Fruit fly (Drosophila melanogaster) whole organism, prepupa: ENCODE results near the gene CG15506.

Source experiments
- Blimp-1 ChIP-seq: fragments of 200-800 bp; sonication (Bioruptor generic); optimal IDR thresholded peaks from 3 replicates; lab custom pipeline; 2017; ENCODE audit warnings: missing biosample characterization, missing genetic modification characterization, mild to moderate bottlenecking, moderate library complexity, missing genetic modification reagents
- CG10669 ChIP-seq: fragments of 200-800 bp; sonication (Bioruptor generic); optimal IDR thresholded peaks from 3 replicates; lab custom pipeline; 2018; ENCODE audit warnings: missing biosample characterization, mild to moderate bottlenecking, missing genetic modification characterization, moderate library complexity
- CG11294 ChIP-seq: fragments of 200-800 bp; sonication (Bioruptor generic); IDR thresholded peaks from 2 replicates; pipeline ENCODE4 v1.3.6; 2022; ENCODE audit warnings: missing biosample characterization, missing genetic modification characterization
- CG11762 ChIP-seq: fragments of 200-800 bp; sonication (Bioruptor generic); optimal IDR thresholded peaks from 3 replicates; lab custom pipeline; 2016; ENCODE audit warnings: missing biosample characterization, missing genetic modification characterization; ENCODE audit not compliant: insufficient read depth
- CG11902 ChIP-seq: fragments of 200-800 bp; sonication (Bioruptor generic); optimal IDR thresholded peaks from 3 replicates; lab custom pipeline; 2016; ENCODE audit warnings: missing biosample characterization, missing genetic modification characterization
- CG15336 ChIP-seq: fragments of 200-800 bp; sonication (Bioruptor generic); IDR thresholded peaks from 2 replicates; pipeline ENCODE4 v1.3.6; 2022; ENCODE audit warnings: missing biosample characterization, missing genetic modification characterization
- CG1621 ChIP-seq: fragments of 200-800 bp; sonication (Bioruptor generic); optimal IDR thresholded peaks from 3 replicates; lab custom pipeline; 2018; ENCODE audit warnings: missing biosample characterization, mild to moderate bottlenecking, missing genetic modification characterization
- CG16779 ChIP-seq: fragments of 200-800 bp; sonication (Bioruptor generic); optimal IDR thresholded peaks from 3 replicates; lab custom pipeline; 2017; ENCODE audit warnings: missing biosample characterization, mild to moderate bottlenecking, missing genetic modification characterization
- CG3032 ChIP-seq: fragments of 200-800 bp; optimal IDR thresholded peaks from 2 replicates; lab custom pipeline; 2019; ENCODE audit warnings: missing biosample characterization, mild to moderate bottlenecking, missing genetic modification characterization, moderate library complexity
- CG31627 ChIP-seq: fragments of 200-800 bp; sonication (Bioruptor generic); optimal IDR thresholded peaks from 3 replicates; lab custom pipeline; 2016; ENCODE audit warnings: missing biosample characterization, missing genetic modification characterization
- CG32006 ChIP-seq: fragments of 200-800 bp; sonication (Bioruptor generic); optimal IDR thresholded peaks from 3 replicates; lab custom pipeline; 2017; ENCODE audit warnings: missing biosample characterization, mild to moderate bottlenecking, missing genetic modification characterization
- CG34406 ChIP-seq: fragments of 200-800 bp; sonication (Bioruptor generic); optimal IDR thresholded peaks from 3 replicates; lab custom pipeline; 2016; ENCODE audit warnings: missing biosample characterization, missing genetic modification characterization
- CG3919 ChIP-seq: fragments of 200-800 bp; sonication (Bioruptor generic); optimal IDR thresholded peaks from 3 replicates; lab custom pipeline; 2016; ENCODE audit warnings: missing biosample characterization, missing genetic modification characterization
- CG6163 ChIP-seq: fragments of 200-800 bp; sonication (Bioruptor generic); IDR thresholded peaks from 3 replicates; pipeline ENCODE4 v1.3.6; 2022; ENCODE audit warnings: missing biosample characterization, missing genetic modification characterization
- CG6276 ChIP-seq: fragments of 200-800 bp; sonication (Bioruptor generic); optimal IDR thresholded peaks from 2 replicates; lab custom pipeline; 2017; ENCODE audit warnings: missing biosample characterization, mild to moderate bottlenecking, missing genetic modification characterization
- CG6792 ChIP-seq: fragments of 200-800 bp; sonication (Bioruptor generic); optimal IDR thresholded peaks from 3 replicates; lab custom pipeline; 2016; ENCODE audit warnings: missing biosample characterization, missing genetic modification characterization
- CG6808 ChIP-seq: fragments of 200-800 bp; sonication (Bioruptor generic); optimal IDR thresholded peaks from 3 replicates; lab custom pipeline; 2017; ENCODE audit warnings: missing biosample characterization, missing genetic modification characterization, mild to moderate bottlenecking, moderate library complexity, missing genetic modification reagents
- CG6854 ChIP-seq: fragments of 200-800 bp; sonication (Bioruptor generic); optimal IDR thresholded peaks from 2 replicates; lab custom pipeline; 2017; ENCODE audit warnings: missing biosample characterization, mild to moderate bottlenecking, missing genetic modification characterization
- CG7368 ChIP-seq: fragments of 200-800 bp; sonication (Bioruptor generic); optimal IDR thresholded peaks from 3 replicates; lab custom pipeline; 2016; ENCODE audit warnings: missing biosample characterization, missing genetic modification characterization
- CG8119 ChIP-seq: fragments of 200-800 bp; sonication (Bioruptor generic); IDR thresholded peaks from 3 replicates; pipeline ENCODE4 v1.3.6; 2022; ENCODE audit warnings: missing biosample characterization, missing genetic modification characterization
- CG8319 ChIP-seq: fragments of 200-800 bp; sonication (Bioruptor generic); optimal IDR thresholded peaks from 3 replicates; lab custom pipeline; 2016; ENCODE audit warnings: missing biosample characterization, missing genetic modification characterization
- CG8632 ChIP-seq: fragments of 200-800 bp; sonication (Bioruptor generic); optimal IDR thresholded peaks from 3 replicates; lab custom pipeline; 2016; ENCODE audit warnings: missing biosample characterization, missing genetic modification characterization
- Eip78C ChIP-seq: fragments of 200-800 bp; sonication (Bioruptor generic); peaks from one replicate; lab custom pipeline; 2016; ENCODE audit warnings: missing biosample characterization, missing genetic modification characterization
- Eip93F ChIP-seq: fragments of 200-800 bp; sonication (Bioruptor generic); optimal IDR thresholded peaks from 2 replicates; lab custom pipeline; 2016; ENCODE audit warnings: missing biosample characterization, mild to moderate bottlenecking, missing genetic modification characterization
- Ets21C ChIP-seq: fragments of 200-800 bp; sonication (Bioruptor generic); optimal IDR thresholded peaks from 3 replicates; lab custom pipeline; 2016; ENCODE audit warnings: missing biosample characterization, missing genetic modification characterization
- Ets96B ChIP-seq: fragments of 200-800 bp; optimal IDR thresholded peaks from 2 replicates; lab custom pipeline; 2019; ENCODE audit warnings: missing biosample characterization, mild to moderate bottlenecking, missing genetic modification characterization, moderate library complexity
- Gug ChIP-seq: fragments of 200-800 bp; sonication (Bioruptor generic); IDR thresholded peaks from 2 replicates; pipeline ENCODE4 v1.3.6; 2022; ENCODE audit warnings: missing biosample characterization, missing genetic modification characterization
- Hr38 ChIP-seq: sonication (Bioruptor generic); optimal IDR thresholded peaks from 2 replicates; lab custom pipeline; 2016; ENCODE audit warnings: missing biosample characterization, missing genetic modification characterization
- Hr39 ChIP-seq: fragments of 200-800 bp; sonication (Bioruptor generic); optimal IDR thresholded peaks from 2 replicates; lab custom pipeline; 2016; ENCODE audit warnings: missing biosample characterization, missing genetic modification characterization
- Hr4 ChIP-seq: fragments of 200-800 bp; sonication (Bioruptor generic); optimal IDR thresholded peaks from 3 replicates; lab custom pipeline; 2016; ENCODE audit warnings: missing biosample characterization, missing genetic modification characterization
- Lpt ChIP-seq: fragments of 200-800 bp; sonication (Bioruptor generic); optimal IDR thresholded peaks from 3 replicates; lab custom pipeline; 2016; ENCODE audit warnings: missing biosample characterization, missing genetic modification characterization
- Met ChIP-seq: fragments of 200-800 bp; sonication (Bioruptor generic); optimal IDR thresholded peaks from 3 replicates; lab custom pipeline; 2016; ENCODE audit warnings: missing biosample characterization, missing genetic modification characterization
- OdsH ChIP-seq: fragments of 200-800 bp; sonication (Bioruptor generic); optimal IDR thresholded peaks from 3 replicates; lab custom pipeline; 2016; ENCODE audit warnings: missing biosample characterization, missing genetic modification characterization
- Smox ChIP-seq: fragments of 200-800 bp; sonication (Bioruptor generic); optimal IDR thresholded peaks from 3 replicates; lab custom pipeline; 2016; ENCODE audit warnings: missing biosample characterization, missing genetic modification characterization
- Sox102F ChIP-seq: fragments of 200-800 bp; sonication (Bioruptor generic); optimal IDR thresholded peaks from 2 replicates; lab custom pipeline; 2016; ENCODE audit warnings: missing biosample characterization, mild to moderate bottlenecking, missing genetic modification characterization
- Sox14 ChIP-seq: fragments of 200-800 bp; sonication (Bioruptor generic); optimal IDR thresholded peaks from 3 replicates; lab custom pipeline; 2016; ENCODE audit warnings: missing biosample characterization, missing genetic modification characterization
- Sox15 ChIP-seq: fragments of 200-800 bp; sonication (Bioruptor generic); optimal IDR thresholded peaks from 3 replicates; lab custom pipeline; 2016; ENCODE audit warnings: missing biosample characterization, missing genetic modification characterization
- achi ChIP-seq: fragments of 200-800 bp; sonication (Bioruptor generic); optimal IDR thresholded peaks from 3 replicates; lab custom pipeline; 2016; ENCODE audit warnings: missing biosample characterization, missing genetic modification characterization
- acj6 ChIP-seq: fragments of 200-800 bp; sonication (Bioruptor generic); optimal IDR thresholded peaks from 3 replicates; lab custom pipeline; 2016; ENCODE audit warnings: missing biosample characterization, missing genetic modification characterization
- cyc ChIP-seq: fragments of 200-800 bp; sonication (Bioruptor generic); optimal IDR thresholded peaks from 3 replicates; lab custom pipeline; 2016; ENCODE audit warnings: missing biosample characterization, missing genetic modification characterization
- dsx ChIP-seq: fragments of 200-800 bp; optimal IDR thresholded peaks from 3 replicates; lab custom pipeline; 2019; ENCODE audit warnings: missing biosample characterization, mild to moderate bottlenecking, missing genetic modification characterization, moderate library complexity; ENCODE audit not compliant: poor library complexity, severe bottlenecking
- eg ChIP-seq: fragments of 200-800 bp; sonication (Bioruptor generic); IDR thresholded peaks from 3 replicates; pipeline ENCODE4 v1.3.6; 2022; ENCODE audit warnings: missing biosample characterization, missing genetic modification characterization
- esn ChIP-seq: fragments of 200-800 bp; sonication (Bioruptor generic); optimal IDR thresholded peaks from 2 replicates; lab custom pipeline; 2016; ENCODE audit warnings: missing biosample characterization, mild to moderate bottlenecking, missing genetic modification characterization, moderate library complexity
- fd85E ChIP-seq: fragments of 200-800 bp; sonication (Bioruptor generic); optimal IDR thresholded peaks from 3 replicates; lab custom pipeline; 2016; ENCODE audit warnings: missing biosample characterization, missing genetic modification characterization
- lz ChIP-seq: fragments of 200-800 bp; sonication (Bioruptor generic); optimal IDR thresholded peaks from 3 replicates; lab custom pipeline; 2016; ENCODE audit warnings: missing biosample characterization, missing genetic modification characterization
- net ChIP-seq: fragments of 200-800 bp; sonication (Bioruptor generic); optimal IDR thresholded peaks from 3 replicates; lab custom pipeline; 2016; ENCODE audit warnings: missing biosample characterization, missing genetic modification characterization
- pdm3 ChIP-seq: fragments of 200-800 bp; sonication (Bioruptor generic); optimal IDR thresholded peaks from 3 replicates; lab custom pipeline; 2016; ENCODE audit warnings: missing biosample characterization, missing genetic modification characterization
- salr ChIP-seq, 2 experiments: fragments of 200-800 bp; sonication (Bioruptor generic); optimal IDR thresholded peaks; 3 replicates each; lab custom pipeline; 2016 to 2018; ENCODE audit warnings: missing biosample characterization in 2 of 2, missing genetic modification characterization in 2 of 2, mild to moderate bottlenecking in 1 of 2
- spab ChIP-seq: fragments of 200-800 bp; sonication (Bioruptor generic); optimal IDR thresholded peaks from 2 replicates; lab custom pipeline; 2017; ENCODE audit warnings: missing biosample characterization, mild to moderate bottlenecking, missing genetic modification characterization, missing genetic modification reagents
- svp ChIP-seq: fragments of 200-800 bp; sonication (Bioruptor generic); peaks from one replicate; lab custom pipeline; 2016; ENCODE audit warnings: missing biosample characterization, missing genetic modification characterization
- topi ChIP-seq: fragments of 200-800 bp; sonication (Bioruptor generic); optimal IDR thresholded peaks from 3 replicates; lab custom pipeline; 2016; ENCODE audit warnings: missing biosample characterization, missing genetic modification characterization
- vri ChIP-seq: fragments of 200-800 bp; sonication (Bioruptor generic); optimal IDR thresholded peaks from 3 replicates; lab custom pipeline; 2016; ENCODE audit warnings: missing biosample characterization, mild to moderate bottlenecking, missing genetic modification characterization

Gene CG15506

DNA sequence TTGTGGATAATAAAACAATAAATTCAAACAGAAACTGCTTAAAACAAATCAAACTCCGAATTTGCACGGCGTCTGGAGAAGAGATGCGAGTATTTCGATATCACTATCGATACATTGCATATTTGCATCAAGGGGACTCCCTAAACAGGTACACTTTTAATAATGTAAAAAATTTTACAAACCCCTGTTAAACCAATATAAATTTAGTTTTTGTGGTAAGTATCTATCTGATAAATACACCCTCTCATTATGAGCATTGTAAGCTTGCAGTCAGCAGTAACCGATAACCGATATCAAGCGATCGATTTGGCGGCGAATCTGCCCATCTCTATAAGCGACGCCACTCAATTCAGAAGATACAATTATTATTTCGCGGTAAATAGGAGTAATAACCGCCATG lies 43.1 kb upstream of the CG15506 start, which contains the start of the genes Bub3 and Cap-D2:
TSS of gene Bub3 (minus strand) at position 89 of the 400 bp plus-strand sequence.
TSS of gene Cap-D2 (plus strand) at position 319 of the 400 bp plus-strand sequence.
- peak; percentile 56 for TF ChIP-seq acj6 (GFP tag; lab: Kevin White, UChicago)
- TF ChIP-seq Met, result peak; percentile 66
- TF ChIP-seq vri (GFP tag; lab: Kevin White, UChicago), result no peak
- peak; percentile 73 for TF ChIP-seq cyc (GFP tag; lab: Kevin White, UChicago)
- TF ChIP-seq dsx (GFP tag; lab: Kevin White, UChicago), result peak; percentile 23
- no peak for TF ChIP-seq CG6276
- peak; percentile 31 for TF ChIP-seq CG7368 (GFP tag; lab: Kevin White, UChicago)
- TF ChIP-seq Smox (GFP tag; lab: Kevin White, UChicago), result peak; percentile 60
- TF ChIP-seq CG6163 (GFP tag; lab: Robert Waterston, UW), result peak; percentile 77
- TF ChIP-seq CG32006 (GFP tag; lab: Kevin White, UChicago), result peak; percentile 59
- TF ChIP-seq CG11762 (GFP tag; lab: Kevin White, UChicago), result peak; percentile 21
- TF ChIP-seq CG31627, result peak; percentile 74
- peak; percentile 27 for TF ChIP-seq CG8632 (GFP tag; lab: Kevin White, UChicago)
- peak; percentile 60 for TF ChIP-seq Gug (GFP tag; lab: Robert Waterston, UW)
- no peak for TF ChIP-seq spab (GFP tag; lab: Kevin White, UChicago)
- TF ChIP-seq Eip93F (GFP tag; lab: Kevin White, UChicago), result peak; percentile 30
- TF ChIP-seq achi (GFP tag; lab: Kevin White, UChicago), result peak; percentile 62
- TF ChIP-seq CG1621 (tag; lab: Kevin White, UChicago), result peak; percentile 41
- no peak for TF ChIP-seq CG16779 (tag; lab: Kevin White, UChicago)
- TF ChIP-seq CG11902 (GFP tag; lab: Kevin White, UChicago), result peak; percentile 38
- TF ChIP-seq CG8119 (GFP tag; lab: Robert Waterston, UW), result peak; percentile 47; the same call in 2 of the 3 replicates
- TF ChIP-seq OdsH (GFP tag; lab: Kevin White, UChicago), result peak; percentile 75
- TF ChIP-seq CG6792, result peak; percentile 37
- TF ChIP-seq CG8319 (GFP tag; lab: Kevin White, UChicago), result peak; percentile 13
- peak; percentile 70 for TF ChIP-seq Sox14 (GFP tag; lab: Kevin White, UChicago)
- peak; percentile 71 for TF ChIP-seq pdm3
- peak; percentile 63 for TF ChIP-seq Ets96B (tag; lab: Kevin White, UChicago)
- peak; percentile 75; the same call in 2 of the 3 replicates for TF ChIP-seq eg (GFP tag; lab: Robert Waterston, UW)
- TF ChIP-seq CG11294 (GFP tag; lab: Robert Waterston, UW), result no peak; the same call in 1 of the 2 replicates
- no peak for TF ChIP-seq CG6854 (GFP tag; lab: Kevin White, UChicago)
- no peak for TF ChIP-seq salr (GFP tag; optimal IDR thresholded peaks at IDR 0.05; lab: Kevin White, UChicago)
- peak; percentile 41 for TF ChIP-seq Sox102F (GFP tag; lab: Kevin White, UChicago)
- peak; percentile 76 for TF ChIP-seq esn (GFP tag; lab: Kevin White, UChicago)
- TF ChIP-seq Hr39, result peak; percentile 69
- TF ChIP-seq Blimp-1 (GFP tag; lab: Kevin White, UChicago), result no peak
- TF ChIP-seq lz (GFP tag; lab: Kevin White, UChicago), result peak; percentile 74
- TF ChIP-seq Ets21C (GFP tag; lab: Kevin White, UChicago), result peak; percentile 53
- no peak for TF ChIP-seq Hr38 (GFP tag; lab: Kevin White, UChicago)
- peak; percentile 19 for TF ChIP-seq CG34406 (GFP tag; lab: Kevin White, UChicago)
- TF ChIP-seq fd85E (GFP tag; lab: Kevin White, UChicago), result no peak
- peak; percentile 84 for TF ChIP-seq svp (GFP tag; lab: Kevin White, UChicago)
- TF ChIP-seq net, result peak; percentile 44
- TF ChIP-seq topi (GFP tag; lab: Kevin White, UChicago), result peak; percentile 69
- TF ChIP-seq Sox15 (GFP tag; lab: Kevin White, UChicago), result peak; percentile 48
- no peak for TF ChIP-seq CG6808 (GFP tag; lab: Kevin White, UChicago)
- TF ChIP-seq CG3919 (GFP tag; lab: Kevin White, UChicago), result peak; percentile 66
- TF ChIP-seq Eip78C, result peak; percentile 84
- TF ChIP-seq Hr4 (GFP tag; lab: Kevin White, UChicago), result peak; percentile 74
- TF ChIP-seq Lpt (GFP tag; lab: Kevin White, UChicago), result peak; percentile 54
- no peak for TF ChIP-seq CG10669
- TF ChIP-seq CG15336 (GFP tag; lab: Robert Waterston, UW), result peak; percentile 54; the same call in 1 of the 2 replicates
- TF ChIP-seq CG3032 (tag; lab: Kevin White, UChicago), result peak; percentile 52
